Worm (Caenorhabditis elegans): ENCODE data around the gene F26D10.13.

DNA sequence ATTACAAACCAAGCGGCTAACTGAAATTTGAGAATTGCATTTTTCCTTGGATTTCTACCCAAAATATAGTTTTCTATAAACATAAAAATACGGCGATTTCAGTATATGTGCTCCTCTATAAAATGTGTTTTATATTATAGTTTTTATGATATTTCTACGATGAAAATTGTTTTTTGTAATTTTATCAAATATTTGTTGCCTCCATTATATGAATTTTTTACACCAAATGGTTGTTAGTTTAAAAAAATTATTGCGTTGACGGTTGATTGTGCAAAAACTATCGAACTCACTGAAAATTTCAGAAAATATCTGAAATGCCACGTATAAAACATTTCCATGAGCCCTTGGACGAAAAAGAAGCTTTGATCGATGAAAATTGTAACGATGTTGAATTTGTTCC lies 43.6 kb upstream of the F26D10.13 start, which contains the start of gene T28F3.9:
- TF ChIP-seq ZK546.5 (tag; optimal IDR thresholded peaks at IDR 0.05) (no peak), nhr-10 (tag; optimal IDR thresholded peaks at IDR 0.05) (no peak), nhr-12 (tag; optimal IDR thresholded peaks at IDR 0.05) (no peak), mdl-1 (tag; optimal IDR thresholded peaks at IDR 0.05) (no peak), nhr-129 (tag; optimal IDR thresholded peaks at IDR 0.05) (no peak), fos-1 (tag; optimal IDR thresholded peaks at IDR 0.05) (no peak), blmp-1 (tag; optimal IDR thresholded peaks at IDR 0.05; ENCODE audit: insufficient read depth) (no peak), F13H6.1 (tag; optimal IDR thresholded peaks at IDR 0.05) (no peak)
